Fruit fly (Drosophila melanogaster) whole organism, embryonic: ENCODE data around the gene Sam-S.
A peak's percentile ranks its signal among the peaks of the same experiment; 100 is the strongest.

Experiments used
- Asciz ChIP-seq: fragments of 200-800 bp; sonication (Bioruptor generic); optimal IDR thresholded peaks from 2 replicates; lab custom pipeline; 2017; ENCODE audit warnings: missing biosample characterization, mild to moderate bottlenecking, missing genetic modification characterization, missing genetic modification reagents
- B-H1 ChIP-seq: fragments of 200-800 bp; sonication (Bioruptor generic); IDR thresholded peaks from 3 replicates; pipeline ENCODE4 v1.3.6; 2022; ENCODE audit warnings: missing biosample characterization, missing genetic modification characterization
- Bgb ChIP-seq: fragments of 200-800 bp; sonication (Bioruptor generic); IDR thresholded peaks from 2 replicates; pipeline ENCODE4 v1.3.6; 2022; ENCODE audit warnings: missing biosample characterization, missing genetic modification characterization; ENCODE audit not compliant: partially characterized antibody
- CG10366 ChIP-seq: fragments of 200-800 bp; sonication (Bioruptor generic); IDR thresholded peaks from 2 replicates; pipeline ENCODE4 v1.3.6; 2022; ENCODE audit warnings: missing biosample characterization, missing genetic modification characterization
- CG10979 ChIP-seq: fragments of 200-800 bp; sonication (Bioruptor generic); optimal IDR thresholded peaks from 2 replicates; lab custom pipeline; 2018; ENCODE audit warnings: missing biosample characterization, mild to moderate bottlenecking, missing genetic modification characterization, moderate library complexity
- CG13894 ChIP-seq: fragments of 200-800 bp; sonication (Bioruptor generic); optimal IDR thresholded peaks from 3 replicates; lab custom pipeline; 2018; ENCODE audit warnings: missing biosample characterization, mild to moderate bottlenecking, missing genetic modification characterization, moderate library complexity
- CG14667 ChIP-seq: fragments of 200-800 bp; sonication (Bioruptor generic); IDR thresholded peaks from 2 replicates; pipeline ENCODE4 v1.3.6; 2022; ENCODE audit warnings: missing biosample characterization, missing genetic modification characterization
- CG17359 ChIP-seq: fragments of 200-800 bp; sonication (Bioruptor generic); optimal IDR thresholded peaks from 3 replicates; lab custom pipeline; 2018; ENCODE audit warnings: missing biosample characterization, mild to moderate bottlenecking, missing genetic modification characterization, moderate library complexity
- CG2199 ChIP-seq: fragments of 200-800 bp; sonication (Bioruptor generic); IDR thresholded peaks from 3 replicates; pipeline ENCODE4 v1.3.6; 2022; ENCODE audit warnings: missing biosample characterization, missing genetic modification characterization
- CG2202 ChIP-seq: fragments of 200-800 bp; sonication (Bioruptor generic); optimal IDR thresholded peaks from 2 replicates; lab custom pipeline; 2018; ENCODE audit warnings: missing biosample characterization, mild to moderate bottlenecking, missing genetic modification characterization
- CG2712 ChIP-seq: fragments of 200-800 bp; optimal IDR thresholded peaks from 3 replicates; lab custom pipeline; 2019; ENCODE audit warnings: missing biosample characterization, mild to moderate bottlenecking, missing genetic modification characterization, moderate library complexity
- CG3281 ChIP-seq: fragments of 200-800 bp; sonication (Bioruptor generic); optimal IDR thresholded peaks from 3 replicates; lab custom pipeline; 2017; ENCODE audit warnings: missing biosample characterization, mild to moderate bottlenecking, missing genetic modification characterization
- CG42726 ChIP-seq: fragments of 200-800 bp; sonication (Bioruptor generic); IDR thresholded peaks from 2 replicates; pipeline ENCODE4 v1.3.6; 2022; ENCODE audit warnings: missing biosample characterization, missing genetic modification characterization; ENCODE audit not compliant: partially characterized antibody
- CG4360 ChIP-seq: fragments of 200-800 bp; sonication (Bioruptor generic); IDR thresholded peaks from 2 replicates; pipeline ENCODE4 v1.3.6; 2022; ENCODE audit warnings: missing biosample characterization, missing genetic modification characterization
- CG4404 ChIP-seq: fragments of 200-800 bp; sonication (Bioruptor generic); IDR thresholded peaks from 2 replicates; pipeline ENCODE4 v1.3.6; 2022; ENCODE audit warnings: missing biosample characterization, missing genetic modification characterization
- CG6254 ChIP-seq: fragments of 200-800 bp; sonication (Bioruptor generic); optimal IDR thresholded peaks from 3 replicates; lab custom pipeline; 2017; ENCODE audit warnings: mild to moderate bottlenecking, missing biosample characterization, missing genetic modification reagents, missing genetic modification characterization
- CG6854 ChIP-seq: fragments of 200-800 bp; sonication (Bioruptor generic); optimal IDR thresholded peaks from 3 replicates; lab custom pipeline; 2017; ENCODE audit warnings: missing biosample characterization, mild to moderate bottlenecking, missing genetic modification characterization
- CG8281 ChIP-seq: fragments of 200-800 bp; sonication (Bioruptor generic); optimal IDR thresholded peaks from 2 replicates; lab custom pipeline; 2018; ENCODE audit warnings: missing biosample characterization, mild to moderate bottlenecking, missing genetic modification characterization, moderate library complexity
- CG8765 ChIP-seq: fragments of 200-800 bp; sonication (Bioruptor generic); IDR thresholded peaks from 2 replicates; pipeline ENCODE4 v1.3.6; 2022; ENCODE audit warnings: missing biosample characterization, missing genetic modification characterization
- CG9437 ChIP-seq: fragments of 200-800 bp; sonication (Bioruptor generic); optimal IDR thresholded peaks from 2 replicates; lab custom pipeline; 2018; ENCODE audit warnings: missing biosample characterization, mild to moderate bottlenecking, missing genetic modification characterization
- CTCF ChIP-seq: fragments of 200-800 bp; sonication (Bioruptor generic); optimal IDR thresholded peaks from 2 replicates; lab custom pipeline; 2017; ENCODE audit warnings: missing biosample characterization, mild to moderate bottlenecking, missing genetic modification characterization, moderate library complexity
- D19A ChIP-seq: fragments of 200-800 bp; optimal IDR thresholded peaks from 3 replicates; lab custom pipeline; 2019; ENCODE audit warnings: missing biosample characterization, mild to moderate bottlenecking, missing genetic modification characterization, moderate library complexity
- Fer1 ChIP-seq: fragments of 200-800 bp; sonication (Bioruptor generic); optimal IDR thresholded peaks from 2 replicates; lab custom pipeline; 2017; ENCODE audit warnings: missing biosample characterization, mild to moderate bottlenecking, missing genetic modification characterization
- Hmr ChIP-seq: fragments of 200-800 bp; sonication (Bioruptor generic); optimal IDR thresholded peaks from 3 replicates; lab custom pipeline; 2017; ENCODE audit warnings: mild to moderate bottlenecking, missing biosample characterization, missing genetic modification reagents, missing genetic modification characterization
- Lpt ChIP-seq: fragments of >200 bp; optimal IDR thresholded peaks from 2 replicates; lab custom pipeline; 2018; ENCODE audit warnings: missing biosample characterization, missing genetic modification characterization
- Nf-YB ChIP-seq: fragments of 200-800 bp; sonication (Bioruptor generic); optimal IDR thresholded peaks from 3 replicates; lab custom pipeline; 2019; ENCODE audit warnings: missing biosample characterization, mild to moderate bottlenecking, missing genetic modification characterization, moderate library complexity
- Oaz ChIP-seq: fragments of 200-800 bp; sonication (Bioruptor generic); IDR thresholded peaks from 2 replicates; pipeline ENCODE4 v1.3.6; 2022; ENCODE audit warnings: missing biosample characterization, missing genetic modification characterization
- Xrp1 ChIP-seq: fragments of 200-800 bp; sonication (Bioruptor generic); IDR thresholded peaks from 2 replicates; pipeline ENCODE4 v1.3.6; 2022; ENCODE audit warnings: missing biosample characterization, missing genetic modification characterization
- amos ChIP-seq: fragments of 200-800 bp; sonication (Bioruptor generic); IDR thresholded peaks from 2 replicates; pipeline ENCODE4 v1.3.6; 2022; ENCODE audit warnings: missing biosample characterization, missing genetic modification characterization; ENCODE audit not compliant: partially characterized antibody
- ash1 ChIP-seq: fragments of 200-800 bp; sonication (Bioruptor generic); optimal IDR thresholded peaks from 2 replicates; lab custom pipeline; 2018; ENCODE audit warnings: missing biosample characterization, mild to moderate bottlenecking, missing genetic modification characterization
- bab2 ChIP-seq: fragments of 200-800 bp; sonication (Bioruptor generic); optimal IDR thresholded peaks from 2 replicates; lab custom pipeline; 2016; ENCODE audit warnings: missing biosample characterization, missing genetic modification characterization
- corto ChIP-seq: fragments of 200-800 bp; sonication (Bioruptor generic); optimal IDR thresholded peaks from 2 replicates; lab custom pipeline; 2016; ENCODE audit warnings: missing biosample characterization, mild to moderate bottlenecking, missing genetic modification characterization, moderate library complexity
- crol ChIP-seq: fragments of 200-800 bp; sonication (Bioruptor generic); IDR thresholded peaks from 2 replicates; pipeline ENCODE4 v1.3.6; 2022; ENCODE audit warnings: missing biosample characterization, missing genetic modification characterization
- crp ChIP-seq, 2 experiments: fragments of 200-800 bp; sonication (Bioruptor generic); optimal IDR thresholded peaks; 2 replicates in 1 of 2; 3 replicates in 1 of 2; lab custom pipeline; 2017; ENCODE audit warnings: missing biosample characterization in 2 of 2, missing genetic modification characterization in 2 of 2, mild to moderate bottlenecking in 1 of 2, moderate library complexity in 1 of 2
- dmrt99B ChIP-seq: fragments of 200-800 bp; sonication (Bioruptor generic); optimal IDR thresholded peaks from 2 replicates; lab custom pipeline; 2018; ENCODE audit warnings: missing biosample characterization, mild to moderate bottlenecking, missing genetic modification characterization, moderate library complexity
- eve ChIP-seq, 2 experiments: fragments of >200 bp; optimal IDR thresholded peaks; 2 replicates each; lab custom pipeline; 2017; ENCODE audit warnings: missing biosample characterization in 2 of 2, missing genetic modification characterization in 2 of 2
- fd96Cb ChIP-seq: fragments of 200-800 bp; sonication (Bioruptor generic); optimal IDR thresholded peaks from 2 replicates; lab custom pipeline; 2018; ENCODE audit warnings: missing biosample characterization, mild to moderate bottlenecking, missing genetic modification characterization, moderate library complexity
- maf-S ChIP-seq: fragments of 200-800 bp; sonication (Bioruptor generic); optimal IDR thresholded peaks from 2 replicates; lab custom pipeline; 2016; ENCODE audit warnings: missing biosample characterization, missing genetic modification characterization
- oc ChIP-seq: fragments of 200-800 bp; sonication (Bioruptor generic); optimal IDR thresholded peaks from 2 replicates; lab custom pipeline; 2018; ENCODE audit warnings: missing biosample characterization, mild to moderate bottlenecking, missing genetic modification characterization, moderate library complexity
- org-1 ChIP-seq: fragments of 200-800 bp; sonication (Bioruptor generic); optimal IDR thresholded peaks from 2 replicates; lab custom pipeline; 2017; ENCODE audit warnings: missing biosample characterization, missing genetic modification characterization
- pros ChIP-seq: fragments of 200-800 bp; sonication (Bioruptor generic); optimal IDR thresholded peaks from 3 replicates; lab custom pipeline; 2019; ENCODE audit warnings: missing biosample characterization, mild to moderate bottlenecking, missing genetic modification characterization, moderate library complexity
- seq ChIP-seq: fragments of 200-800 bp; sonication (Bioruptor generic); IDR thresholded peaks from 2 replicates; pipeline ENCODE4 v1.3.6; 2022; ENCODE audit warnings: missing biosample characterization, missing genetic modification characterization
- shn ChIP-seq: fragments of 200-800 bp; sonication (Bioruptor generic); optimal IDR thresholded peaks from 3 replicates; lab custom pipeline; 2016; ENCODE audit warnings: missing biosample characterization, missing genetic modification characterization
- slbo ChIP-seq: fragments of 200-800 bp; sonication (Bioruptor generic); IDR thresholded peaks from 2 replicates; pipeline ENCODE4 v1.3.6; 2022; ENCODE audit warnings: missing biosample characterization, missing genetic modification characterization
- unc-4 ChIP-seq: fragments of 200-800 bp; sonication (Bioruptor generic); IDR thresholded peaks from 2 replicates; pipeline ENCODE4 v1.3.6; 2022; ENCODE audit warnings: missing biosample characterization, missing genetic modification characterization; ENCODE audit not compliant: partially characterized antibody
- vfl ChIP-seq: fragments of 200-800 bp; sonication (Bioruptor generic); optimal IDR thresholded peaks from 2 replicates; lab custom pipeline; 2016; ENCODE audit warnings: missing biosample characterization, missing genetic modification characterization
- wek ChIP-seq: fragments of 200-800 bp; sonication (Bioruptor generic); optimal IDR thresholded peaks from 3 replicates; lab custom pipeline; 2018; ENCODE audit warnings: missing biosample characterization, mild to moderate bottlenecking, missing genetic modification characterization, moderate library complexity

Gene Sam-S

DNA sequence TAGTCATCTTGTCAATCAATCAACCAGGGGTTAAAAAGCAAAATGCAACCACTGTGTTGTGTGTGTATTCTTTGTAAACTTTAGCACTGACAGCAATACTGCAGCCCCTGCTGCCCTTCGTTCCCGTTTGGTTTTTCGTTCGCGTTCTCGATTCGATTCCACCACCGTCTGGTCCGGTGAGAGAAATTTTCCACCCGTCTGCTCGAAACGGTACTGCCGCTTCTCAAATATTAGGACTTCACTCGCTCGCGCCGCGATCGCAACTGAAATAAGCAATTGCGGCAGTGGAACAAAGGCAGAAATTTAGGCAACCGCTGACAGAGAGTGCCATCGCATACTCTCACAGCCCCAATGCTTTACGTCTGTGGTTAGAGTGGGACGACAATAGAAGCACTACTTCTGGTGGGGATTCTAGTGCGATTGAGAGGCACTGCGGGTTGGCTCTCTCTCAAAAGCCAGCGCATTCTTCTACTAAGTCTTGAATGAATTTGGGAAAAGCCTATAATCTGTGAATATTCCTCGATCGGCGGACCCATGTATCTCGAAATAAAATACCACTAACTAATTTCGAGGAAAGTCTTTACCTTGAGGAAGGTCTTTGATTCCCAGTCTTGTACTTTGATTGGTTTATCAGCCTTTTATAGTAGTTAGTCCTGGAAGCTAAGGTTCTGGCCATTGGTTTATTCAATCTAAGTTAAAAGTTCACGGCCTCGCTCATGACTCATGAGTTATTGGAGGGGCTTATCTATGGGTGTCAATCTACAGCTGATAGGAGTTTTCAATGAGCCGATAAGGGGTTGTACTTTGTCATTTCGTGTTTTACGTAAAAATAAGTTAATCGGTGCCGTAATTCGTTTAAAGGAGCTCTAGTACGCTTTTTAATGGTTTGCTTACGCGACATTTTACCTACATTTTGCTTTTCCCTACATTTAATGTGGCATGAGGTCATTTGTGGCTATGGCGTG lies 22.6 kb downstream of the Sam-S start (continued):
- TF ChIP-seq maf-S (GFP tag; lab: Kevin White, UChicago) (no peak), CG2199 (GFP tag; lab: Robert Waterston, UW) (peak; percentile 83), org-1 (GFP tag; lab: Kevin White, UChicago) (no peak), shn (GFP tag; lab: Kevin White, UChicago) (peak; percentile 44), corto (GFP tag; lab: Kevin White, UChicago) (peak; percentile 65), Hmr (GFP tag; lab: Kevin White, UChicago) (peak; percentile 57), bab2 (GFP tag; lab: Kevin White, UChicago) (no peak), oc (tag; lab: Kevin White, UChicago) (peak; percentile 64), Asciz (GFP tag; lab: Kevin White, UChicago) (peak; percentile 30), CG2712 (tag; lab: Kevin White, UChicago) (peak; percentile 40), seq (GFP tag; lab: Robert Waterston, UW) (peak; percentile 75), Nf-YB (GFP tag; lab: Kevin White, UChicago) (peak; percentile 50), ash1 (peak; percentile 33), wek (GFP tag; lab: Kevin White, UChicago) (peak; percentile 65), Xrp1 (GFP tag; lab: Robert Waterston, UW) (no peak; the same call in 1 of the 2 replicates), fd96Cb (no peak), crol (GFP tag; lab: Robert Waterston, UW) (peak; percentile 48; the same call in 1 of the 2 replicates), CG10366 (GFP tag; lab: Robert Waterston, UW) (peak; percentile 22; the same call in 1 of the 2 replicates), unc-4 (GFP tag; lab: Robert Waterston, UW) (peak; percentile 45; the same call in 1 of the 2 replicates), CG6854 (GFP tag; lab: Kevin White, UChicago) (peak; percentile 31), slbo (GFP tag; lab: Robert Waterston, UW) (peak; percentile 26; the same call in 1 of the 2 replicates), CG4360 (GFP tag; lab: Robert Waterston, UW) (0 out of 2 replicates have a peak, but pooled peaks have one; percentile 33), CG17359 (tag; lab: Kevin White, UChicago) (peak; percentile 49), Bgb (peak; percentile 62; the same call in 1 of the 2 replicates), vfl (GFP tag; lab: Kevin White, UChicago) (peak; percentile 14), eve (GFP tag; optimal IDR thresholded peaks at IDR 0.05; lab: Kevin White, UChicago) (peak in 1 of 2 experiments; percentile 77), B-H1 (GFP tag; lab: Robert Waterston, UW) (no peak; the same call in 2 of the 3 replicates), CG3281 (peak; percentile 54), Lpt (no peak), Fer1 (GFP tag; lab: Kevin White, UChicago) (peak; percentile 73), CG42726 (GFP tag; lab: Robert Waterston, UW) (peak; percentile 67; the same call in 1 of the 2 replicates), CG9437 (GFP tag; lab: Kevin White, UChicago) (peak; percentile 63), CG14667 (no peak), Oaz (GFP tag; lab: Robert Waterston, UW) (no peak), crp (GFP tag; optimal IDR thresholded peaks at IDR 0.05; lab: Kevin White, UChicago) (peak in 1 of 2 experiments; percentile 0), amos (GFP tag; lab: Robert Waterston, UW) (peak; percentile 49; the same call in 1 of the 2 replicates), CG6254 (peak; percentile 53), CG2202 (tag; lab: Kevin White, UChicago) (peak; percentile 42), CG13894 (tag; lab: Kevin White, UChicago) (peak; percentile 83), CG8765 (GFP tag; lab: Robert Waterston, UW) (no peak), D19A (tag; lab: Kevin White, UChicago) (peak; percentile 50), CG10979 (tag; lab: Kevin White, UChicago) (peak; percentile 25), CG4404 (no peak), dmrt99B (tag; lab: Kevin White, UChicago) (peak; percentile 28), pros (peak; percentile 70), CTCF (GFP tag; lab: Kevin White, UChicago) (peak; percentile 8), CG8281 (tag; lab: Kevin White, UChicago) (peak; percentile 10)
